Worm (Caenorhabditis elegans) whole organism, young adult: ENCODE data around the gene clc-32.

Experiments
- B0019.2 ChIP-seq: fragments of 200-800 bp; sonication (Bioruptor generic); conservative IDR thresholded peaks from 2 replicates; pipeline ENCODE4 v1.3.6; 2022; ENCODE audit warnings: missing genetic modification reagents, missing genetic modification characterization, missing compliant biosample characterization
- B0336.3 ChIP-seq: fragments of 200-800 bp; sonication (Bioruptor generic); IDR thresholded peaks from 2 replicates; pipeline ENCODE4 v1.3.6; 2022; ENCODE audit warnings: missing genetic modification characterization, missing compliant biosample characterization
- C06A6.2 ChIP-seq: fragments of 200-800 bp; sonication (Bioruptor generic); conservative IDR thresholded peaks from 2 replicates; pipeline ENCODE4 v1.3.6; 2022; ENCODE audit warnings: missing genetic modification characterization, missing compliant biosample characterization
- F33H1.4 ChIP-seq: fragments of 200-800 bp; sonication (Bioruptor generic); IDR thresholded peaks from 2 replicates; pipeline ENCODE4 v1.3.6; 2022; ENCODE audit warnings: missing genetic modification reagents, missing genetic modification characterization, missing compliant biosample characterization
- F39B2.1 ChIP-seq: fragments of 200-800 bp; sonication (Bioruptor generic); IDR thresholded peaks from 2 replicates; pipeline ENCODE4 v1.3.6; 2022; ENCODE audit warnings: missing genetic modification reagents, missing genetic modification characterization, missing compliant biosample characterization
- nfya-1 ChIP-seq: sonication (generic microtip); optimal IDR thresholded peaks from 2 replicates; lab custom pipeline; 2017; ENCODE audit warnings: antibody characterized with exemption, missing compliant biosample characterization, missing genetic modification characterization, borderline replicate concordance; ENCODE audit not compliant: insufficient read depth
- pha-4 ChIP-seq: fragments of 150-350 bp; sonication (generic microtip); optimal IDR thresholded peaks from 2 replicates; lab custom pipeline; 2014; ENCODE audit warnings: missing biosample characterization, missing genetic modification reagents, missing genetic modification characterization
- tbp1 ChIP-seq: fragments of 200-800 bp; sonication (Bioruptor generic); optimal IDR thresholded peaks from 2 replicates; lab custom pipeline; 2018; ENCODE audit warnings: mild to moderate bottlenecking, missing genetic modification characterization, missing compliant biosample characterization
- tbx-9 ChIP-seq: sonication (generic microtip); optimal IDR thresholded peaks from 2 replicates; lab custom pipeline; 2016; ENCODE audit warnings: borderline replicate concordance, missing genetic modification characterization, inconsistent platforms, missing compliant biosample characterization
- ztf-28 ChIP-seq: fragments of 200-800 bp; sonication (Bioruptor generic); IDR thresholded peaks from 2 replicates; pipeline ENCODE4 v1.3.6; 2022; ENCODE audit warnings: missing genetic modification reagents, missing genetic modification characterization, missing compliant biosample characterization

DNA sequence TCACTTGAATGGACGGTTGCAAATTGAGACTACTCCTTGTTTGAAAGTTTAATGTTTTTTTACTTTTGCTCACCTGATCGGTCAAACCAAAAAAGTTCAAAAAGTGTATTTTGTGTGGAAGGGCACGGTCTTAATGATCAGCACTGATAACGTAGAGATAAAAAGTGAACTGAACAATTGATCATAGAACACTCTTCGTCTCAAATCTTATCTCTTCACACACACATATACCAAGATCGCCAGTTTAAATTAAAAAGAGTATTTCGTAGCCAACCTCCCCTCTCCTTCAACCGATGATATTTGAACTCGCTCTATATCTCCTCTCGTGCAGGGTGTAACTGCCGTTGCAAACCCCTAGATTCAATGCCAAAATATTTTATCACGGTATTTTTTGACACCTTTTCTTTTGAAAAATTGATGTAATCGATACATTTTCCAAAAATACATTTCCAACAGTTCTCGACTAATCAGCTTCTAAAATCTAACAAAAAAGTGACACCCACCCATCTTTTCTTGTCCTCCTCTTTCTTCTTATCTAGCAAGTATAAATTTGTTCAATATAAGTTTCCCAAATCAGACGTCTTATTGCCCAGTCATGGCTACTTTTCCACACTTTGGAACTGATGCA, 40.8 kb downstream of the clc-32 start, which contains the start of gene cth-1:
- TF ChIP-seq nfya-1 (no peak), pha-4 (tag; lab: Kevin White, UChicago) (no peak), C06A6.2 (GFP tag; lab: Robert Waterston, UW) (no peak), tbx-9 (tag; lab: Kevin White, UChicago) (no peak), B0336.3 (GFP tag; lab: Robert Waterston, UW) (no peak), B0019.2 (GFP tag; lab: Robert Waterston, UW) (no peak), tbp1 (GFP tag; lab: Kevin White, UChicago) (no peak), F33H1.4 (GFP tag; lab: Robert Waterston, UW) (no peak), ztf-28 (no peak), F39B2.1 (GFP tag; lab: Robert Waterston, UW) (no peak)
